Worm (Caenorhabditis elegans) whole organism, young adult: ENCODE measurements around the gene ZK813.5.
A peak's percentile ranks its signal among the peaks of the same experiment; 100 is the strongest.

Source experiments
- C06A6.2 ChIP-seq: fragments of 200-800 bp; sonication (Bioruptor generic); conservative IDR thresholded peaks from 2 replicates; pipeline ENCODE4 v1.3.6; 2022; ENCODE audit warnings: missing genetic modification characterization, missing compliant biosample characterization
- C17E4.6 ChIP-seq: fragments of 200-800 bp; sonication (Bioruptor generic); IDR thresholded peaks from 2 replicates; pipeline ENCODE4 v1.3.6; 2022; ENCODE audit warnings: missing genetic modification reagents, missing genetic modification characterization, missing compliant biosample characterization
- F22D6.2 ChIP-seq: sonication (generic microtip); optimal IDR thresholded peaks from 2 replicates; lab custom pipeline; 2016; ENCODE audit warnings: mild to moderate bottlenecking, missing genetic modification characterization, missing compliant biosample characterization
- F37B4.10 ChIP-seq: fragments of 200-800 bp; sonication (Bioruptor generic); IDR thresholded peaks from 2 replicates; pipeline ENCODE4 v1.3.6; 2022; ENCODE audit warnings: missing genetic modification characterization, missing compliant biosample characterization
- F39B2.1 ChIP-seq: fragments of 200-800 bp; sonication (Bioruptor generic); IDR thresholded peaks from 2 replicates; pipeline ENCODE4 v1.3.6; 2022; ENCODE audit warnings: missing genetic modification reagents, missing genetic modification characterization, missing compliant biosample characterization
- F57C9.4 ChIP-seq: sonication (generic microtip); optimal IDR thresholded peaks from 2 replicates; lab custom pipeline; 2017; ENCODE audit warnings: mild to moderate bottlenecking, missing genetic modification characterization, missing compliant biosample characterization
- K12H6.12 ChIP-seq: fragments of 200-800 bp; sonication (Bioruptor generic); optimal IDR thresholded peaks from 2 replicates; lab custom pipeline; 2018; ENCODE audit warnings: mild to moderate bottlenecking, missing genetic modification characterization, missing compliant biosample characterization
- T07F8.4 ChIP-seq: sonication (generic microtip); optimal IDR thresholded peaks from 2 replicates; lab custom pipeline; 2016; ENCODE audit warnings: mild to moderate bottlenecking, missing genetic modification characterization, moderate library complexity, missing compliant biosample characterization
- T26A5.8 ChIP-seq: sonication (generic microtip); optimal IDR thresholded peaks from 2 replicates; lab custom pipeline; 2016; ENCODE audit warnings: missing genetic modification characterization, missing compliant biosample characterization
- Y53F4B.3 ChIP-seq: fragments of 200-800 bp; sonication (Bioruptor generic); IDR thresholded peaks from 2 replicates; pipeline ENCODE4 v1.3.6; 2022; ENCODE audit warnings: missing genetic modification reagents, missing genetic modification characterization, missing compliant biosample characterization
- akir-1 ChIP-seq: fragments of 200-800 bp; sonication (Bioruptor generic); optimal IDR thresholded peaks from 2 replicates; lab custom pipeline; 2018; ENCODE audit warnings: mild to moderate bottlenecking, missing genetic modification characterization, moderate library complexity, missing compliant biosample characterization
- aptf-2 ChIP-seq: fragments of 200-800 bp; sonication (Bioruptor generic); conservative IDR thresholded peaks from 2 replicates; pipeline ENCODE4 v1.3.6; 2022; ENCODE audit warnings: missing genetic modification reagents, missing genetic modification characterization, missing compliant biosample characterization
- attf-3 ChIP-seq: fragments of 200-800 bp; sonication (Bioruptor generic); conservative IDR thresholded peaks from 2 replicates; pipeline ENCODE4 v1.3.6; 2022; ENCODE audit warnings: missing genetic modification reagents, missing genetic modification characterization, missing compliant biosample characterization
- attf-6 ChIP-seq: fragments of 200-800 bp; sonication (Bioruptor generic); IDR thresholded peaks from 2 replicates; pipeline ENCODE4 v1.3.6; 2022; ENCODE audit warnings: missing genetic modification reagents, missing genetic modification characterization, missing compliant biosample characterization
- bed-1 ChIP-seq: fragments of 200-800 bp; sonication (Bioruptor generic); IDR thresholded peaks from 2 replicates; pipeline ENCODE4 v1.3.6; 2022; ENCODE audit warnings: missing genetic modification reagents, missing genetic modification characterization, missing compliant biosample characterization
- bed-2 ChIP-seq: fragments of 200-800 bp; sonication (Bioruptor generic); IDR thresholded peaks from 2 replicates; pipeline ENCODE4 v1.3.6; 2022; ENCODE audit warnings: missing genetic modification reagents, missing genetic modification characterization, missing compliant biosample characterization
- cebp-1 ChIP-seq, 2 experiments: fragments of 200-800 bp in 1 of 2; sonication (Bioruptor generic) in 1 of 2; sonication (generic microtip) in 1 of 2; IDR thresholded peaks in 1 of 2; optimal IDR thresholded peaks in 1 of 2; 2 replicates each; pipeline versions ENCODE4 v1.3.6 to Lab custom; 2017 to 2022; ENCODE audit warnings: missing compliant biosample characterization in 2 of 2, missing genetic modification characterization in 2 of 2, mild to moderate bottlenecking in 1 of 2, missing genetic modification reagents in 1 of 2, moderate library complexity in 1 of 2
- ceh-100 ChIP-seq: fragments of 200-800 bp; sonication (Bioruptor generic); IDR thresholded peaks from 2 replicates; pipeline ENCODE4 v1.3.6; 2022; ENCODE audit warnings: missing genetic modification reagents, missing genetic modification characterization, missing compliant biosample characterization
- chd-7 ChIP-seq: sonication (generic microtip); optimal IDR thresholded peaks from 2 replicates; lab custom pipeline; 2016; ENCODE audit warnings: mild to moderate bottlenecking, missing genetic modification characterization, moderate library complexity, missing compliant biosample characterization
- die-1 ChIP-seq: sonication (generic microtip); optimal IDR thresholded peaks from 2 replicates; lab custom pipeline; 2016; ENCODE audit warnings: missing genotype, mild to moderate bottlenecking, missing genetic modification characterization, missing compliant biosample characterization
- efl-1 ChIP-seq: fragments of 150-350 bp; optimal IDR thresholded peaks from 2 replicates; lab custom pipeline; 2014; ENCODE audit warnings: missing biosample characterization, missing genetic modification reagents, missing genetic modification characterization
- egrh-3 ChIP-seq: fragments of 200-800 bp; sonication (Bioruptor generic); IDR thresholded peaks from 2 replicates; pipeline ENCODE4 v1.3.6; 2022; ENCODE audit warnings: missing genetic modification reagents, missing genetic modification characterization, missing compliant biosample characterization
- ekl-4 ChIP-seq: fragments of 200-800 bp; sonication (Bioruptor generic); IDR thresholded peaks from 2 replicates; pipeline ENCODE4 v1.3.6; 2022; ENCODE audit warnings: missing genetic modification reagents, missing genetic modification characterization, missing compliant biosample characterization
- hrde-1 ChIP-seq: sonication (generic microtip); optimal IDR thresholded peaks from 2 replicates; lab custom pipeline; 2016; ENCODE audit warnings: missing genetic modification characterization, mild to moderate bottlenecking, missing compliant biosample characterization, moderate library complexity, missing genotype, missing genetic modification reagents, borderline replicate concordance
- lag-1 ChIP-seq: fragments of 200-800 bp; sonication (Bioruptor generic); IDR thresholded peaks from 2 replicates; pipeline ENCODE4 v1.3.6; 2022; ENCODE audit warnings: missing genetic modification reagents, missing genetic modification characterization, missing compliant biosample characterization
- lin-35 ChIP-seq, 3 experiments: fragments of 150-350 bp in 2 of 3; sonication (generic microtip) in 1 of 3; optimal IDR thresholded peaks; 2 replicates each; lab custom pipeline; 2014 to 2018; ENCODE audit warnings: missing biosample characterization in 3 of 3, missing genetic modification characterization in 3 of 3, missing genetic modification reagents in 3 of 3
- lin-40 ChIP-seq: sonication (generic microtip); optimal IDR thresholded peaks from 2 replicates; lab custom pipeline; 2016; ENCODE audit warnings: missing genetic modification characterization, mild to moderate bottlenecking, missing compliant biosample characterization, missing genotype, missing genetic modification reagents
- lsy-27 ChIP-seq: sonication (generic microtip); optimal IDR thresholded peaks from 2 replicates; lab custom pipeline; 2017; ENCODE audit warnings: missing genetic modification characterization, mild to moderate bottlenecking, missing compliant biosample characterization, antibody characterized with exemption, missing genotype, borderline replicate concordance; ENCODE audit not compliant: insufficient read depth
- madf-8 ChIP-seq: fragments of 200-800 bp; sonication (Bioruptor generic); conservative IDR thresholded peaks from 2 replicates; pipeline ENCODE4 v1.3.6; 2022; ENCODE audit warnings: missing genetic modification reagents, missing genetic modification characterization, missing compliant biosample characterization
- mes-4 ChIP-seq: sonication (generic microtip); optimal IDR thresholded peaks from 2 replicates; lab custom pipeline; 2016; ENCODE audit warnings: missing genotype, missing genetic modification characterization, missing compliant biosample characterization
- nhr-80 ChIP-seq: sonication (generic microtip); optimal IDR thresholded peaks from 2 replicates; lab custom pipeline; 2016; ENCODE audit warnings: missing genetic modification characterization, missing compliant biosample characterization
- pha-4 ChIP-seq: fragments of 150-350 bp; sonication (generic microtip); optimal IDR thresholded peaks from 2 replicates; lab custom pipeline; 2014; ENCODE audit warnings: missing biosample characterization, missing genetic modification reagents, missing genetic modification characterization
- repo-1 ChIP-seq: sonication (generic microtip); optimal IDR thresholded peaks from 2 replicates; lab custom pipeline; 2017; ENCODE audit warnings: mild to moderate bottlenecking, missing genetic modification characterization, missing compliant biosample characterization
- sea-2 ChIP-seq: fragments of 200-800 bp; sonication (Bioruptor generic); IDR thresholded peaks from 2 replicates; pipeline ENCODE4 v1.3.6; 2022; ENCODE audit warnings: missing genetic modification characterization, missing compliant biosample characterization
- snpc-4 ChIP-seq, 5 experiments: fragments of 150-350 bp in 1 of 5; sonication (generic microtip) in 4 of 5; optimal IDR thresholded peaks; 2 replicates each; lab custom pipeline; 2014 to 2018; ENCODE audit warnings: missing genetic modification characterization in 5 of 5, missing biosample characterization in 3 of 5, antibody characterized with exemption in 2 of 5, mild to moderate bottlenecking in 2 of 5, missing compliant biosample characterization in 2 of 5, missing genotype in 2 of 5, moderate library complexity in 2 of 5, missing genetic modification reagents in 1 of 5
- sptf-2 ChIP-seq: fragments of 200-800 bp; sonication (Bioruptor generic); optimal IDR thresholded peaks from 2 replicates; lab custom pipeline; 2018; ENCODE audit warnings: mild to moderate bottlenecking, missing genetic modification characterization, missing compliant biosample characterization
- ztf-22 ChIP-seq: fragments of 200-800 bp; sonication (Bioruptor generic); optimal IDR thresholded peaks from 2 replicates; lab custom pipeline; 2018; ENCODE audit warnings: mild to moderate bottlenecking, missing genetic modification characterization, moderate library complexity, missing compliant biosample characterization
- ztf-6 ChIP-seq: fragments of 200-800 bp; sonication (Bioruptor generic); IDR thresholded peaks from 2 replicates; pipeline ENCODE4 v1.3.6; 2022; ENCODE audit warnings: missing genetic modification reagents, missing genetic modification characterization, missing compliant biosample characterization

ZK813.5 gene

ce11 chrX:3451122-3451521 lies at the start of gene ZK813.5:
TSS of gene ZK813.5 (minus strand) at chrX:3451222.
- TF ChIP-seq lin-40 (tag; lab: Kevin White, UChicago) (no peak), bed-1 (GFP tag; lab: Robert Waterston, UW) (no peak)

- TF ChIP-seq sptf-2 (GFP tag; lab: Kevin White, UChicago) (no peak), snpc-4 (GFP tag; optimal IDR thresholded peaks at IDR 0.05; lab: Kevin White, UChicago) (peak; percentile 18), snpc-4 (tag; optimal IDR thresholded peaks at IDR 0.05; lab: Kevin White, UChicago) (peak in 2 of 4 experiments; percentile 64 to 78)
These were observed 49.3 kb upstream of the ZK813.5 start for ce11 chrX:3500357-3500756.

ce11 chrX:3499867-3500266 lies 48.8 kb upstream of the ZK813.5 start:
- TF ChIP-seq lsy-27 (tag; lab: Kevin White, UChicago) (no peak), mes-4 (no peak), chd-7 (no peak), C17E4.6 (GFP tag; lab: Robert Waterston, UW) (no peak), K12H6.12 (tag; lab: Kevin White, UChicago) (no peak), cebp-1 (GFP tag; IDR thresholded peaks at IDR 0.05; lab: Robert Waterston, UW) (no peak), cebp-1 (tag; optimal IDR thresholded peaks at IDR 0.05; lab: Kevin White, UChicago) (peak; percentile 22), nhr-80 (tag; lab: Kevin White, UChicago) (peak; percentile 23), repo-1 (no peak), akir-1 (GFP tag; lab: Kevin White, UChicago) (no peak)
- TF ChIP-seq, all 124 proteins: peak for 2

- no peak for TF ChIP-seq hrde-1 (tag; lab: Kevin White, UChicago)
- TF ChIP-seq attf-6 (GFP tag; lab: Robert Waterston, UW): no peak
- TF ChIP-seq egrh-3 (GFP tag; lab: Robert Waterston, UW): no peak
- no peak for TF ChIP-seq ztf-22
- no peak for TF ChIP-seq ztf-6 (GFP tag; lab: Robert Waterston, UW)
- TF ChIP-seq F39B2.1 (GFP tag; lab: Robert Waterston, UW): no peak
- no peak for TF ChIP-seq die-1 (tag; lab: Kevin White, UChicago)
- no peak for TF ChIP-seq C17E4.6 (GFP tag; lab: Robert Waterston, UW)
- TF ChIP-seq efl-1: no peak
- TF ChIP-seq bed-2 (GFP tag; lab: Robert Waterston, UW): no peak
- no peak for TF ChIP-seq pha-4
- no peak for TF ChIP-seq ekl-4
- no peak for TF ChIP-seq Y53F4B.3 (GFP tag; lab: Robert Waterston, UW)
- TF ChIP-seq ceh-100 (GFP tag; lab: Robert Waterston, UW): no peak
- TF ChIP-seq aptf-2 (GFP tag; lab: Robert Waterston, UW): no peak
- TF ChIP-seq lag-1: no peak
- TF ChIP-seq T07F8.4: no peak
- TF ChIP-seq bed-1 (GFP tag; lab: Robert Waterston, UW): no peak
- no peak for TF ChIP-seq madf-8
These were observed 47.9 kb upstream of the ZK813.5 start, which contains the start of gene C12D12.1 for ce11 chrX:3498953-3499352. TSS of gene C12D12.1 (plus strand) at chrX:3499253.

- TF ChIP-seq F57C9.4 (tag; lab: Kevin White, UChicago): no peak
- TF ChIP-seq F37B4.10 (GFP tag; lab: Robert Waterston, UW): no peak
- TF ChIP-seq sea-2 (GFP tag; lab: Robert Waterston, UW): no peak
- TF ChIP-seq mes-4: no peak
- no peak for TF ChIP-seq C06A6.2 (GFP tag; lab: Robert Waterston, UW)
- TF ChIP-seq F22D6.2 (tag; lab: Kevin White, UChicago): no peak
- no peak for TF ChIP-seq lin-35 (GFP tag; optimal IDR thresholded peaks at IDR 0.05; lab: Kevin White, UChicago)
- no peak for TF ChIP-seq T26A5.8 (tag; lab: Kevin White, UChicago)
- TF ChIP-seq attf-3 (GFP tag; lab: Robert Waterston, UW): no peak
- no peak for TF ChIP-seq F39B2.1 (GFP tag; lab: Robert Waterston, UW)
- TF ChIP-seq sptf-2 (GFP tag; lab: Kevin White, UChicago): no peak
These were observed 44.8 kb upstream of the ZK813.5 start, which contains the start of gene glt-1 for ce11 chrX:3495776-3496175. TSS of gene glt-1 (plus strand) at chrX:3496026.
